Worm (Caenorhabditis elegans) whole organism, L4/young adult: ENCODE results near the gene C50A2.3.

Experiments used
- W03F9.2 ChIP-seq: fragments of 150-350 bp; optimal IDR thresholded peaks from 2 replicates; lab custom pipeline; 2014; ENCODE audit warnings: missing biosample characterization, missing genetic modification characterization
- dao-5 ChIP-seq: sonication (generic microtip); optimal IDR thresholded peaks from 2 replicates; lab custom pipeline; 2016; ENCODE audit warnings: missing genotype, missing genetic modification characterization, moderate library complexity, missing compliant biosample characterization
- him-1 ChIP-seq: sonication (generic microtip); optimal IDR thresholded peaks from 2 replicates; lab custom pipeline; 2016; ENCODE audit warnings: missing genotype, missing genetic modification reagents, missing genetic modification characterization, missing compliant biosample characterization

The C50A2.3 gene

DNA sequence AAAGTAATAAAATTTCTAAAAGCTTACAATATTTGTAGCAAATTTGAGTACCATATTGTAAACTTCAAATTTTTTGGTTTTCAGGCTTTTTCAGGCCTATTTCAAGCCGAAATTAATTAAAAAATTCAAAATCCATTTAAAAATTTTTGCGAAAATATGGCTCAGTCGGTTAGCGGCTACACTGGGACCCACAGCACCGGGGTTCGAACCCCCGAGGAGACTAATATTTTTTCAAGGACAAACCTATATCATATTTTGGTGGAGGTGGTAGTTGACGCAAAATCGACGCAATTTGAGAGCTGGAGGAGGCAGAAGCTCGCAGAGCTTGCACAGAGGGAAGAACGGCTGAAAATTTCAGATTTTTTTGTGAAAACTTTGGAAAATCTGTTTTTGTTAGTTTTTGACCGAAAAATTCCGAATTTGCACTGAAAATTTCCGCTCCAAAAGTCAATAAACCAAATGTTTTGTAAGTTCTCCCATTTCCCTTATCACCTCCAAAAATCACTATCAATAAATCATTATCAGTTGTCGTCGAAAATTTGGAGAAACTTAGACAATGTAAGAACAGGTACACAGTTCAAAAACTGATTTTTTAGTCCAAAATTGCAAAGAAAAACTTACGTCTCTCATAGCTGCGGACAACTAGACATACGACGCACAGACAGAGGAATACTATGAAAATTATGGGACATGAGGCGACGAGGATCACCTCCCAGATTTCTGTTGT, 9.2 kb downstream of the C50A2.3 start:
- TF ChIP-seq him-1 (tag; lab: Kevin White, UChicago): no peak
- no peak for TF ChIP-seq dao-5 (tag; lab: Kevin White, UChicago)
- no peak for TF ChIP-seq W03F9.2 (tag; lab: Kevin White, UChicago)

DNA sequence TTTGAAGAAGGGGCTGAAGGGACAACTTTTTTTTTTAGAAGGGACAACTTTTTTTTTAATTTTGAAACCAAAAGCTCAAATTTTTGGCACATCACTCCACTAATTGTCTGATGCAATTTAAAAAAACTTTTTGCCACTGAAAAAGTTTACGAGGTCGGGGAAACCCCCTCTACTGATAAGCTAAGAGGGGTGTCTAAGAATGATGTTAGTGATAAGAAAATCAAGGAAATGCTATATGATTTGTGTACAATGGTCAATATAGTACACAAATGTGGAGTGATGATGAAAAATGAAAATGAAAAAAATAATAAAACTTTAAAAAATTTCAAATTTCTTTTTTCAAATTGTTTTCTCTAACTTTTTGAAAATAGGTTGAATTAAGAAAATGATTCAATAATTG, 10.2 kb downstream of the C50A2.3 start:
- TF ChIP-seq dao-5 (tag; lab: Kevin White, UChicago) (no peak), W03F9.2 (tag; lab: Kevin White, UChicago) (no peak), him-1 (tag; lab: Kevin White, UChicago) (no peak)

DNA sequence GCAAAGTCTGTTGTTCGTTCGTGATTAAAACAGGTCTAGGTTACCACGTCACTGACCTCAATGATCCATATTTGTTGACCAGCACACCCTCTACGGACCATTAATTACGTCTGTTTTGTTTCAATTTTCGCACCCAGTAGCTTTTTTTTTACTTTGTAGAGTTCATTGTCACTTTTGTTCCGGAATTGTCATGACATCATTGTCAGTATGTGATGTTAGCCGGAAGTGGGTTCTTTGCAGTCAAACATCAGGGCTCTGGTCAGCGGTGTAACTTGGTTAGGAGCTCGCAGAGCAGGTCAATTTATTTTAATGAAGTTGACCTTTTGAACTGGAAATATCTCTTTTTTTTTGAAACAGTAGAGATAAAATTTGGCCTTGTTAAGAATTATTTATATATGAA, 21.2 kb downstream of the C50A2.3 start, which contains the start of gene C44B12.6:
Gene C44B12.6, minus strand, starts transcription at position 101 of the 400 bp plus-strand sequence.
- TF ChIP-seq W03F9.2 (tag; lab: Kevin White, UChicago) (no peak), him-1 (tag; lab: Kevin White, UChicago) (no peak), dao-5 (tag; lab: Kevin White, UChicago) (no peak)

DNA sequence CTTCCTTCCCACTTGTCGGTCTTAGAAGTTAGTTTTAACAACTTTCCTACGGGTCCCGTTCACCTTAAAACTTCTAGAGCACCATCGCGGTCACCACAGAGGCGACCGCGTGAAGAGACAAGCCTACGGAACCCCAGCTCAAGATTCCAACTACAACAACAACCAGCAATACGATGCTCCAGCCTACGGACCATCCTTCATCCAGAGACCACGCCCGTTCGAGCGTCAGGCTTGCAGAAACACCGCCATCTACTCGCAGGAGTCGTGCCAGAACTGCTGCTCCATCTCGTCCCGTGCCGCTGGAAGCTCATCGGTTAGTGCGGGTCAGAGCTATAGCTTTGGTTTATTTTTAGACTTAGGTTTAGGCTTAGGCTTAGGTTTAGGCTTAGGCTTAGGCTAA, 30.0 kb downstream of the C50A2.3 start:
- no peak for TF ChIP-seq him-1 (tag; lab: Kevin White, UChicago)
- TF ChIP-seq dao-5 (tag; lab: Kevin White, UChicago): no peak
- TF ChIP-seq W03F9.2 (tag; lab: Kevin White, UChicago): no peak

DNA sequence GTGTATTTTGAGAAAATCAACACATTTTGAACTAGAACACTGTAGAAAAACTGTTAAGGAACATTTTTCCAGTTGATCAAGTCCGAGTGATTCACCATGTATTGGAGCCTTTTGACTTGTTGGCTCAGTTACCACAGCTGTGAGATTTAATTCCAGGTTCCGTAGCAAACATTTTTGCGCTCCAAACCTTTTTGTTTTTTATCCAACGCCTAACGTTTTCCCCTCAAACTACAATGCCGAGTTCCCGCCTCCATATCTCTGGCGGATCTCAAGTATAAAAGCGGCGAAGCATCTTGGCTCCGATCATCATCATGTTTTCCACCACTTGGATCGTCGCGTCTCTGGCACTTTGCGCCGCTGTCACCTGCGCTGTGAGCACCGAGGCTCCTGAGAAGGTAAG, 31.3 kb downstream of the C50A2.3 start, which contains the start of gene perm-2:
Gene perm-2, plus strand, starts transcription at position 301 of the 400 bp plus-strand sequence.
- TF ChIP-seq W03F9.2 (tag; lab: Kevin White, UChicago) (no peak), him-1 (tag; lab: Kevin White, UChicago) (no peak), dao-5 (tag; lab: Kevin White, UChicago) (no peak)

DNA sequence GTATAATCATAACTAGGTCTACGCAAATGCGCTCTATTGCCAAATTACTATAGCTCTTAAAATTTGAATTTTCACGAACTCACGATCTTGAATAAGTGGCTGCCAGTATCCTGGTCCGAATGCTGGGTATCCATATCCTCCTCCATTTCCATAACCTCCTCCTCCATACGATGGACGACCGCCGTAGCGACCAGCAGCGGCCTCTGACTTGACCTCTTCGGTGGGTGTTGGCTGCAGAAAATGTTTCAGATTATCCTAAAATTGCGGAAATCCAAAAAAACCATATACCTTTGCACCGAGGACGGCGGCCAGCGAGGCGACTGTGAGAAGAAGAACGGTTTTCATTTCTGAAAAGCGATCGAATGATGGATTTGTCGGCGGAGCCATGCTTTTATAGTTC, 33.1 kb downstream of the C50A2.3 start, which contains the start of gene perm-4:
Gene perm-4, minus strand, starts transcription at position 367 of the 400 bp plus-strand sequence.
- TF ChIP-seq dao-5 (tag; lab: Kevin White, UChicago) (no peak), him-1 (tag; lab: Kevin White, UChicago) (no peak), W03F9.2 (tag; lab: Kevin White, UChicago) (no peak)

DNA sequence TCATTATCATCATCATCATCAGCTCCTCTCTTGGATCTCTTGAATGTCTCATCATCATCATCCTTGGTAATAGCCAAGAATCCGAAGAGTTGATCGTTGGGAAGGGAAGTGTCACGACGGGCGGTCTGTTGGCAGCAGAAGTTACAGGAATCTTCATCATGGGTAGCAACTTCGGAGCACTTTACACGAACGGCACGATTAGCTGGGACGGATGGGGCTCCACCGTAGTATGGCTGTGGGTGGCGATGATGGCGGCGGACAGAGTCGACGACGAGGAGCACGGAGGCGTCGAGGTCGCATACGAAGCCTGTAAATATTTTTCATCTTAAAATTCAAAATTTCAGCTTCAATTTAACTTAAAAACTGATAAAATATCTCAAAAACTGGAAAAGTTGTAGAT, 34.5 kb downstream of the C50A2.3 start:
- TF ChIP-seq W03F9.2 (tag; lab: Kevin White, UChicago) (no peak), dao-5 (tag; lab: Kevin White, UChicago) (no peak), him-1 (tag; lab: Kevin White, UChicago) (no peak)

DNA sequence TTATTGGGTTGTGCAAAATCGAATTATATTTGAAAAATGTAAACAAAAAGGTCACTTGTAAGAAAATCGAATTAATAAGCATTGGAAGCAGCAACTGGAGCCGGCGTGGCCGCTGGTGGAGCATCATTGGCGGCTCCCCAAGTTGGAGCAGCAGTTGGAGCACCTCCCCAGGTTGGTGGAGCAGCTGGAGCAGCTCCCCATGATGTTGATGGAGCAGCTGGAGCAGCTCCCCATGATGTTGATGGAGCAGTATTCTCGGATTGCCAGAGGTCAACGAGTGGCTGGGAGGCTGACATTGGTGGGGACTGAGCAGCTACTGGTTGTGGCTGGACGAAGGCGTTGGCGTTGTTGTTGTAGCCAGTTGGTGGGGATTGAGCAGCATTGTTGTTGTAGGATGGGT, 36.3 kb downstream of the C50A2.3 start:
- TF ChIP-seq dao-5 (tag; lab: Kevin White, UChicago): no peak
- no peak for TF ChIP-seq him-1 (tag; lab: Kevin White, UChicago)
- TF ChIP-seq W03F9.2 (tag; lab: Kevin White, UChicago): no peak

DNA sequence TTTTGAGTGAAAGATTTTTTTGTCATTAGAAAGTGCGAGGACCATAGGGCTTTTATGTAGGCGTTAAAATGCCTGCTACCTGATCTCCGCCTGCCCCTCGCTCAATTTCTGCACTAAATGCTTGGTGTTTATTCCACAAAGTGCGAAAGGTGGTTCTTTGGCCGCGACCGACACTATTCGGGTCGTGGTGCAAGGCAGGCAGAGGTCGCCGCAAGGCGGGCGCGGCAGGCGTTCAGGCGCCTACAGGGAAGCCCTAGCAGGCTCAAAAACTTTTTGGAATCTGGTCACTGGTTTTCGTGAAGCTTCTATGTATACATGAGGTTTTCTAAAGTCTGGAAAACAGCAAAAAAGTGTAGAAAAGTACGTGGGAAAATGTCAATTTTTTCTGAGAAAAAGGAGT, 37.0 kb downstream of the C50A2.3 start:
- TF ChIP-seq him-1 (tag; lab: Kevin White, UChicago) (no peak), dao-5 (tag; lab: Kevin White, UChicago) (no peak), W03F9.2 (tag; lab: Kevin White, UChicago) (no peak)

DNA sequence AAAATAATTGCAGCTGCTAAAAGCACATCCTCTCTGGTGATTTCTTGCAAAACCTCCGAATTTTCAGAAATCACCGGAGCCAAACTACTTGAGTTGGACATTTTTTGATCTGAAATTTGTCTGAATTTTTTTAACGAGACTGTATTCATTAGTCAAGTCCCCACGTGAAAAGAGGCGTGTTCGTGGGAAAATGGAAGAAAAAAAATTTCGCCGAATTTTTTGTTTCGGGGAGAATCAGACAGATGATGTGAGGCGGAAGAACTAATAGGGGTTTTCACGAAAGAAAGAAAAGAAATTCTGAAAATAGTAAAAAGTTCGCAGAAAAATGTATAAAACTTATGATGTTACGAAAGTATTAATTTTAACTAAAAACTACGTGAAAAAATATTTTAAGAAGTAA, 39.3 kb downstream of the C50A2.3 start, which contains the start of gene srx-13:
Gene srx-13, minus strand, starts transcription at position 101 of the 400 bp plus-strand sequence.
- no peak for TF ChIP-seq dao-5 (tag; lab: Kevin White, UChicago)
- no peak for TF ChIP-seq him-1 (tag; lab: Kevin White, UChicago)
- TF ChIP-seq W03F9.2 (tag; lab: Kevin White, UChicago): no peak

DNA sequence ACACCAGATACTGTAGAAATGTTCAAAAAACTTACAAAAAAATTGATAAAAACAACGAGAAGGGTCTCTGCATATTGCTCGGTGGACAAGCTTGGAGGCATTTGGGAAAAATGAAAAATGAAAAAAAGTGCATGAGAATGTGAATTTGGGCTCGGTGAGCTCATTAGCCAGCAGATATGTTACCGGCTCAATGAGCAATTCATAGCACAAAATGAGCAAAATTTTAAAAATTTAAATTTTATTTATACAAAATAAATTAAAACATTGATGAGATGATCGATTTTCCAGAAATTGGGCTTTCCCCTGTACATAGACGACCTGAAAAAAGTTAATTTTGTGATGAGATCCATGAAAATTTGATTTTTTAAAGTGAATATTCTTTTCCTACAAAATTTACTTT, 44.2 kb downstream of the C50A2.3 start, which contains the start of gene srx-14:
Gene srx-14, minus strand, starts transcription at position 101 of the 400 bp plus-strand sequence.
- TF ChIP-seq dao-5 (tag; lab: Kevin White, UChicago) (no peak), him-1 (tag; lab: Kevin White, UChicago) (no peak), W03F9.2 (tag; lab: Kevin White, UChicago) (no peak)

DNA sequence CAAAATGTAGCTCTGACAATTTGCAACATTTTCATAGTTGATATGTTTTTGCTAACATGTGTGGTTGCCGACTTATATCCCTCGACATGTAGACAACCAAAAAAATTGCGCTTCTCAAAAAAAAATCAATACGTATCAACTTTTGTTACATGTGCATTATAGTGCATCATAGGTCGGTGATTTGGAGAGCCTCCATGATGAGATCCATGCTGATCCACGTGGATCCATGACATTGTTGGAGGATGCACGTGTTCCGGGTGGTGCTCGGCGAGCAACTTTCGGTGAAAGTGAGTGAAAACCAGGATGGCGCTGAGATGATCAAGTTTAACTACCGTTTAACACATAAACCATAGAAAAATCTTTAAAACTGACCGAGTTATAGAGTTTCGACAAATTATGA, 46.8 kb downstream of the C50A2.3 start:
- TF ChIP-seq dao-5 (tag; lab: Kevin White, UChicago) (no peak), him-1 (tag; lab: Kevin White, UChicago) (no peak), W03F9.2 (tag; lab: Kevin White, UChicago) (no peak)

DNA sequence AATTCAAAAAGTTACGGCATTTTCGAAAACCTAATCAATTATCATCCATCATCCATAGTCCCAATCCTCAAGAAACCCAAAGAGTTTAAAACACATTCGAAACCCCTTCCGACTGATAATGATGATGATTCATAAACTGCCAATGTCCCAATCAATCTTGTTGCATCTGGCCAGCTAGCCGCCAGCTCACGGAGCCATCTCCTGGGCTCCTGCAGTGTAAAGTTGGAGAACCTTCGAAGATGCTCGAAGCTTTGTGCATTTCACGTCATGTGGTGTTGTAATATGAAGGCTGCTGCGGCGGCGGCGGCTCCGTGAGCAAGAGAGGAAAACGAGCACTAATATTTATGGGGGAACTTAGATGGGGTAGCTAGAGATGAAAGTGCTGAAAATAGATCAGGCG, 49.8 kb downstream of the C50A2.3 start:
- TF ChIP-seq him-1 (tag; lab: Kevin White, UChicago) (no peak), dao-5 (tag; lab: Kevin White, UChicago) (no peak), W03F9.2 (tag; lab: Kevin White, UChicago) (no peak)

DNA sequence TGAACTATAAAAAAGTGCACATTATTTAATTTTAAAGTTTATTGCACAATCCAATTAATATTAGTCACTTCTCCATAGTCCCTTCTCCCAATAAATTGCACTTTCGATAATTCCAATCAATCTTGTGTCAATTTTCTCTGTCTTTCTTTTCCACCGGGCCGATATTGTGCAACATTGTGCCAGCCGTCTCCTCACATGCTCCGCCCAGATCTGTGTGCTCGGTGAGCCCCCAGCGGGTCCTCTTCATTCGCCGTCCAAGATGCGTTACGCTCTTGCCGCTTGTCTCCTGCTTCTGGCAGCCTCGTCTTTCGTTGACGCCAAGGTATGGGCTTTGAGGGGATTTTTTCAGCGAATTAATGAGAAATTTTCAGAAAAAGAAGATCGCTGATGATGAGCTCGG, 50.6 kb downstream of the C50A2.3 start, which contains the start of gene ost-1:
Gene ost-1, plus strand, starts transcription at position 207 of the 400 bp plus-strand sequence.
- TF ChIP-seq dao-5 (tag; lab: Kevin White, UChicago) (no peak), W03F9.2 (tag; lab: Kevin White, UChicago) (no peak), him-1 (tag; lab: Kevin White, UChicago) (no peak)
